Fruit fly (Drosophila melanogaster): ENCODE measurements around the gene GstD4.
A peak's percentile ranks its signal among the peaks of the same experiment; 100 is the strongest.

The GstD4 gene

DNA sequence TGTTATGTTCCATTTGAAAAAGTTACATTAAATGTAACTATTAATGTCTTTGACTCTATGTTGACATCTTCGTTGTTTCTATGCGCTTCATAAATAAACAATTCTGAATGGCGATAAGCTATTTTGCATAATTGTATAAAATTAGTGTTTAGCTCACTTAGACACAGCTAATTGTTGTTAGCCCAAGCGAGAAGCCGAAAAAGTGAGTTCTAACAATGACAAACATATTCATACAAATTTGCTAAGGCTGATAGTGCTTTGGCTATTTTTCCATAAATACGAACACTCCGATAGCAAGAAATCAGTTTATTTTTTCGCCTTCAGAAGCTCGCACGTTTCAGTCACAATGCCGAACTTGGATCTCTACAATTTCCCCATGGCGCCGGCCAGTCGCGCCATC is 4.3 kb downstream of the GstD4 start, which contains the start of gene GstD7:
GstD7 (plus strand) TSS at position 301 of the 400 bp plus-strand sequence.
- no peak for TF ChIP-seq Dll (optimal IDR thresholded peaks at IDR 0.05)
- no peak for TF ChIP-seq pan (optimal IDR thresholded peaks at IDR 0.05)
- TF ChIP-seq CG8478 (optimal IDR thresholded peaks at IDR 0.05) = no peak
- no peak for TF ChIP-seq usp (GFP tag; optimal IDR thresholded peaks at IDR 0.05)
- no peak for TF ChIP-seq psq (optimal IDR thresholded peaks at IDR 0.05)
- TF ChIP-seq EcR (GFP tag; optimal IDR thresholded peaks at IDR 0.05) = no peak

DNA sequence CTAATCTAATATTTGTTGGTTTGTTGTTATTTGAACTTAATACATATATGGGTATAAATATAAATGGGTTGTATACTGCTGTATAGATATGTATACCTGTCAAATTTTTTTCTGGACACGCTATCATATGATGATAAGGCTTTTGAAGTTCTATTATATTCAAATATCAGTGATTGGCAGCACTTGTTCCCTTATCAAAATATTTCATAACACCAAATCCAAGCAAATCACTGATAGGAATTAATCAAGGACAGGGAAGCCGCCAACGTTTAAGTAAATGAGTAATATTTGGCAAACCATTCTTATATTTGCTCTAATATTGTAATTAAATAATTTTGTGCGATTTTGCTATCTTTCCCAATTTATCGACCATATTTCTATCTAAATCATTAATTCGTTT is 5.3 kb downstream of the GstD4 start:
- TF ChIP-seq usp (GFP tag; optimal IDR thresholded peaks at IDR 0.05) (no peak), pan (optimal IDR thresholded peaks at IDR 0.05) (no peak), EcR (GFP tag; optimal IDR thresholded peaks at IDR 0.05) (no peak), psq (optimal IDR thresholded peaks at IDR 0.05) (no peak), Dll (optimal IDR thresholded peaks at IDR 0.05) (no peak), CG8478 (optimal IDR thresholded peaks at IDR 0.05) (no peak)

DNA sequence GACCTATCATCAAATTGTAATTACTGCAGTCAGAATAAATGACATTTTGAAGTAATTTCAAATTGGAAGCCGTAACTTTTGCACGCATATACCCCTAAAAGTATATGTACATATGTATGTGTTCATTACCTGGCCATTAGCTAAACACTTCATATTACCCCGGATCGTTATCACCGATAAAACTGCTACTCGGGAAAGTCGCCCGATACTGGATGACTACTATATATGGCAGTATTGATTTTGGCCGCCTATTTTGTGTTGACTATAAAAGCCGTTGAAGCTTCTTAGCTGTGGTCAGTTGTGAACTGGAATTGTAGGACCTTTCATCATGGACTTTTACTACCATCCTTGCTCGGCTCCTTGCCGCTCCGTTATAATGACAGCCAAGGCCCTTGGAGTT is 5.8 kb downstream of the GstD4 start, which contains the start of gene GstD8:
GstD8 (plus strand) TSS at position 301 of the 400 bp plus-strand sequence.
- TF ChIP-seq usp (GFP tag; optimal IDR thresholded peaks at IDR 0.05) (no peak), pan (optimal IDR thresholded peaks at IDR 0.05) (no peak), CG8478 (optimal IDR thresholded peaks at IDR 0.05) (no peak), Dll (optimal IDR thresholded peaks at IDR 0.05) (no peak)

DNA sequence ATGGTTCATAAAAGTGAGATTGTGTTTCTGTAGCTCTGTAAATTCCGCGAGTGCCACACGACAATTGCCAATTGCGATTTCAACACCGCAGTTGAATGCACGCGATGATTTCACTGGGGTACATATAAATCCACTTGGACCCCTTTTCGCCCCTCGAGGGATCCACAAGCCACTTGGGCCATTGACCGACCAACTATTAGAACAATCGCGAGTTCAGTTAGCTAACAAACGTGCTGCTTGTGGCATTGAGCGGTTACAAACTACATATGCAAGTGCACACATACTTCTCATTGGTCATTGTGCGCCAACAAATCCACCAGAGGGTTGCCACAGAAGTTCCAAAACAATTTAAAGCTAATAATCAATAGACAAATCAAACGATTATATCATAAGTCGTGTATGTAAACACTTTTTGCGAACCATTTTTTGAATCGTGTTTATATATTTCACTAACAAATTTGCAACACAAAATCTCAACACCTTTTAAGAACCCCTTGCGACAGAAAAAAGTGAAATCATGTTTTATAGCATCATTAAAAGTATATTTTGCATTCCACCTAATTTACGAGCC is 7.3 kb downstream of the GstD4 start:
- no peak for TF ChIP-seq pan (optimal IDR thresholded peaks at IDR 0.05)
- no peak for TF ChIP-seq usp (GFP tag; optimal IDR thresholded peaks at IDR 0.05)
- TF ChIP-seq Dll (optimal IDR thresholded peaks at IDR 0.05) = no peak
- no peak for TF ChIP-seq CG8478 (optimal IDR thresholded peaks at IDR 0.05)
- TF ChIP-seq EcR (GFP tag; optimal IDR thresholded peaks at IDR 0.05) = peak in 1 of 2 experiments; percentile 95
- no peak for TF ChIP-seq psq (optimal IDR thresholded peaks at IDR 0.05)

DNA sequence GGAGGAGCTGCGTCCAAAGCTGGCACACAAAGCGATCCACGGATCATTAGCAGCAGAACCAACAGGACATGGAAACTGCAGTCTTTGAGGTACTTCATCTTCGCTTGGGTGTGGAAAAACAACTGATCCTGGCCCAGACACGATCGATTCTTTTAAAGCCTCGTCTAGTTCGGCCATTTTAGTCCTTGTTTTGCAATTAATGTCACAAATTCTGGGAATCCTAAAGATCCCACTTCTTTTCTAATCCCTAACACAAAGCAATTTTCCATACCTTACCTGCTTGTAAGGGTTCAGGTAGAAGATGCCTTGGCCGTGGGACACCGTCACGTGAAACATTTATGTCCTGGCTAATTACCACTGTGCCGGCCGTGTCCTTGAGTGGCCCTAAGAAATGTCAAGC is 8.7 kb downstream of the GstD4 start, which contains the start of gene CG10035:
CG10035 (minus strand) TSS at position 129 of the 400 bp plus-strand sequence.
- TF ChIP-seq pan (optimal IDR thresholded peaks at IDR 0.05) (no peak), usp (GFP tag; optimal IDR thresholded peaks at IDR 0.05) (no peak), CG8478 (optimal IDR thresholded peaks at IDR 0.05) (no peak), EcR (GFP tag; optimal IDR thresholded peaks at IDR 0.05) (no peak), psq (optimal IDR thresholded peaks at IDR 0.05) (no peak), Dll (optimal IDR thresholded peaks at IDR 0.05) (no peak)

DNA sequence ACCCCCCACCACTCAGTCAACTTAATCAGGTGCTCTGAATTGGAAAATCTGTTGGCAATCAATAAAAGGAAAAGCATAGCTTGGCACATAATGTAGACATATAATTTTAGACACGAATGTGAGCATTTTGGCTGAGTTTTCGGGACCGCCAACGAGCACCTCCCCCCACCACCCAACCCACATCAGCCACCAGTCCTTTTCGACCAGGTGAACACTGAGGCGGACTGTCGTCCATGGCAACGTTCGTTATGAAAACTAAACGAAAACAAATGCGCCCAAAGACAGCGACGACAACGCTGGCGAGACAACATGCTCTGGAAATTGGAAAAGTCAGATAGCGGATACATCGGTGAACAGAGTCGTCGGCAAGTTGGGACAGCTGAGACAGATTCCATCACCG is 9.1 kb downstream of the GstD4 start, which contains the start of gene GstD11:
GstD11 (plus strand) TSS at position 301 of the 400 bp plus-strand sequence.
- no peak for TF ChIP-seq Dll (optimal IDR thresholded peaks at IDR 0.05)
- no peak for TF ChIP-seq usp (GFP tag; optimal IDR thresholded peaks at IDR 0.05)
- TF ChIP-seq CG8478 (optimal IDR thresholded peaks at IDR 0.05) = no peak
- no peak for TF ChIP-seq pan (optimal IDR thresholded peaks at IDR 0.05)
- TF ChIP-seq psq (optimal IDR thresholded peaks at IDR 0.05) = no peak

DNA sequence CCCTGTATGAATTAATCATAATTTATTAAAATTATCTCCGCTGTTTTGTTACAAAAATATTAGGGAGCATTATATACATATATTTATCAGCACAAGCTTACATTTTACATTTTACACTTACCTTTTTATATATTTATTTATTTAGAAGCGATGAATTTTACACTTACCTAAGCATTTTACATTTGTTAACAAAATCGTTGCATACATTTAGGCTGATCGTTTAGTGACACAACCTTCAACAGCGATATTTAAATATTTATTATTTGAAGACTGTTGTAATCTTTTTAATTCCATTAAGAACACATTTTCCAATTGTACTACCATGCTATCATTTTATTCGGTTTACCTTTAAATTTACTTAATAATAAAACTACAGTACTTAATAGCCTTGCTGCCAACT is 9.9 kb downstream of the GstD4 start:
- no peak for TF ChIP-seq Dll (optimal IDR thresholded peaks at IDR 0.05)

DNA sequence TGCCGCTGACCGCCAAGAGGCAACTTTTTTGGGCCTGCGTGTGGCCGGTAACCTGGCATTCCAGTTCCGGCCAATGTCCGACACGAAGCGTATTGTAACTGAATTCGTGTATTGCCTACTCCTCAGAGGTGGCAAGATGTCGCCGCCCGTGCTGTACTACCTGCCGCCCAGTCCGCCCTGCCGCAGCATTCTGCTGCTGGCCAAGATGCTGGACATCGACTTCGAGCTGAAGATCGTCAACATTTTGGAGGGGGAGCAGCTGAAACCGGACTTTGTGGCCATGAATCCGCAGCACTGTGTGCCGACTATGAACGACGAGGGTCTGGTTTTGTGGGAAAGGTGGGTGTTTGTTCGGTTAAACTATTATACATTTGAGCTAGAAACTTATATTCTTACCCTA is 10.4 kb downstream of the GstD4 start:
- TF ChIP-seq Dll (optimal IDR thresholded peaks at IDR 0.05) (no peak), usp (GFP tag; optimal IDR thresholded peaks at IDR 0.05) (no peak), psq (optimal IDR thresholded peaks at IDR 0.05) (no peak), pan (optimal IDR thresholded peaks at IDR 0.05) (no peak), EcR (GFP tag; optimal IDR thresholded peaks at IDR 0.05) (no peak), CG8478 (optimal IDR thresholded peaks at IDR 0.05) (no peak)

DNA sequence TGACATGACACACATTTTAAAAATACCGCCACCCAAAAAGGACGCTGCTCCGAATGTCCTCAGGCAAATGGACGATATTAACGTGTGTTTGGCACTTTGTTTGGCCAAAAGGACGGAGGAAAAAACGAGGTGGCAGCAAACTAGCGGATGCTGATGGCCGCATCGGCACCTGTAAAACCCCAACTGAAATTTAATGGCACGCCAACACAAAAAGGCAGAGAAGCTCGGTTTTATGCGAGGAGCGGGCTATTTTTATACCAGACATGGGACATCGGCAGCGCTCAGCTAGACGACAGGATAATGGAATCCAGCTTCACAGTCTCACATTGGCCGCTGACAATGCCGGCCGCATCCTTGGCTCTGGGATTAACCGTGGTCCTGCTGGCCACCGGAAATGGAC is 12.0 kb downstream of the GstD4 start, which contains the start of gene Sol1:
Sol1 (plus strand) TSS at position 301 of the 400 bp plus-strand sequence.
- TF ChIP-seq CG8478 (optimal IDR thresholded peaks at IDR 0.05) = no peak
- no peak for TF ChIP-seq pan (optimal IDR thresholded peaks at IDR 0.05)
- no peak for TF ChIP-seq psq (optimal IDR thresholded peaks at IDR 0.05)
- TF ChIP-seq usp (GFP tag; optimal IDR thresholded peaks at IDR 0.05) = no peak
- no peak for TF ChIP-seq EcR (GFP tag; optimal IDR thresholded peaks at IDR 0.05)
- no peak for TF ChIP-seq Dll (optimal IDR thresholded peaks at IDR 0.05)

DNA sequence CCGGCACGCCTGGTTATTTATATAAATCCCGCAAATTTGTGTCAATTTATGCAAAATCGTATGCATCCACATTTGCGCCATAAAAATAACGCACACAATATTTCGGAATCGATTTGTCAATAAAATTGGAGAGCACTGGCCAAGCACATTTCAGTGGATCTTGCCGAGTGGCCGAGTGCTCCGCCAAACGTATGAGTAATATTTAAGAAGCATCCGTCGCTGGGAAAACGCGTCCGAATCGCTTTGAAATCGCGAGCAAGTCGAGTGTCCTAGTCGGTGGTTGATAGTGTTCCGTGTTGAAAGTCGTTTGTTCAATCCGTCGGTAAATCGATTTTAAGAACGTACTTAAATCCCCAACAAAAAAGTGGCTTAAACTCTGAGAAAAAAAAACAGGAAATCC is 13.1 kb downstream of the GstD4 start, which contains the start of gene CG33098:
CG33098 (plus strand) TSS at position 224 of the 400 bp plus-strand sequence.
- TF ChIP-seq EcR (GFP tag; optimal IDR thresholded peaks at IDR 0.05) (no peak), usp (GFP tag; optimal IDR thresholded peaks at IDR 0.05) (no peak), pan (optimal IDR thresholded peaks at IDR 0.05) (no peak), Dll (optimal IDR thresholded peaks at IDR 0.05) (no peak)

DNA sequence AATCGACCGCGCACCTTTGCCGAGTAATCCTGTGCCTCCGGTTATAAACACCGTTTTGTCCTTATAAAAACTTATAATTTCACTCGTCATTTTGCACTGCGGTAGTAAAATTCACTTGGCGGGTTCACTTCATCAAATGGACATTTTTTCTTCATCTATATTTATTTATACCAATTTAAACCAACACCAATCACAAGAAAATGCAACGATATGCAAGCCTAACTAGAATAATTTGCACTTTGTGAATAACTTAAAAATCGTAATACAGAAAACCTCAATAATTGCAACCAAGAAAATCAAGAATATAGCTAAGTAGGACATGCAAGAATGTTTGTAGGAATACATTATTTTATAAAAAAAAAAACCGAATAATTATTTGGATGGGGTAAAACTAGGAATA is 22.0 kb downstream of the GstD4 start, which contains the start of the genes CG10096 and CG10097:
CG10096 (minus strand) TSS at position 101 of the 400 bp plus-strand sequence.
CG10097 (minus strand) TSS at position 101 of the 400 bp plus-strand sequence.
- TF ChIP-seq Dll (optimal IDR thresholded peaks at IDR 0.05) = no peak
- no peak for TF ChIP-seq EcR (GFP tag; optimal IDR thresholded peaks at IDR 0.05)
- TF ChIP-seq usp (GFP tag; optimal IDR thresholded peaks at IDR 0.05) = no peak
- no peak for TF ChIP-seq CG8478 (optimal IDR thresholded peaks at IDR 0.05)
- TF ChIP-seq psq (optimal IDR thresholded peaks at IDR 0.05) = no peak
- no peak for TF ChIP-seq pan (optimal IDR thresholded peaks at IDR 0.05)

DNA sequence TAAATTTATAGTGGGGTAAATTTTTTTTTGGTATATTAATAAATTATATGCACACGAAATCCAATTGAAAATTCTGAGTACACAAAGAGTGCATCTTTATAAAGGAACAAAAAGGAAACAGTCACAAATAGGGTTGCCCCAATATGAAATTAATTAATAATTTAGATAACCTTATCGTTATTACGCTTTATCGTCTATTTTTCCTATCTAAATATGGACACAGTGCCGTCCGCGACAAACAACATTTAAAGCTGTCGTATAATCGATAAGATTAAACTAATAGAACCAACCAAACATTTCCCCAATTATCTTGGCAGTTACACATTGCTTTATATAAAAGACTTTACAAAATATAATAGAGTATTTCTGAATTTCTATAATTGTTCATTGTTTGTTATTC is 24.2 kb downstream of the GstD4 start:
- TF ChIP-seq CG8478 (optimal IDR thresholded peaks at IDR 0.05) (no peak), psq (optimal IDR thresholded peaks at IDR 0.05) (no peak), pan (optimal IDR thresholded peaks at IDR 0.05) (no peak)
